Worm (Caenorhabditis elegans) whole organism, L4/young adult: ENCODE results near the gene C47E12.12.

Experiments
- dao-5 ChIP-seq: sonication (generic microtip); optimal IDR thresholded peaks from 2 replicates; lab custom pipeline; 2016; ENCODE audit warnings: missing genotype, missing genetic modification characterization, moderate library complexity, missing compliant biosample characterization
- him-1 ChIP-seq: sonication (generic microtip); optimal IDR thresholded peaks from 2 replicates; lab custom pipeline; 2016; ENCODE audit warnings: missing genotype, missing genetic modification reagents, missing genetic modification characterization, missing compliant biosample characterization

DNA sequence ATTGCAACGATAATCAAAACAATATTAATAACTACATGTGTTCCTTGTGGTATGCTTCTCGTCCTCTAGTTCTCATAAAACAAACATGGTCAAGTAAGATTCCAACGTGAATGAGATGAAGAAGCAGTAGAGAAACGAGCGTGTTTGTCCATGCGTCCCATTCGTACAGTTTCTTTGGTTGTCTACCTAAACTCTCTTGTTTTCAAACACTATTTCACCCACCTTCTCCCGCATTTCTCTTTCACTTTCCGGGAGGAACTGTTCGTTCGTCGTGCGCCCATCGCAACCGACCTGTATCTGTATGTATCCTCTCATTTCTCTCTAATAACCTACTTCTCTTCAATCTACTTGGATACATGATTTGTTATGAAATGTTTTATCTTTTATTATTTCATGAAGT lies 35.2 kb upstream of the C47E12.12 start:
- TF ChIP-seq dao-5 (tag; lab: Kevin White, UChicago) (no peak), him-1 (tag; lab: Kevin White, UChicago) (no peak)
